Fruit fly (Drosophila melanogaster) whole organism, embryonic: ENCODE data around the gene CG43678.
A peak's percentile ranks its signal among the peaks of the same experiment; 100 is the strongest.

Experiments used
- Atf3 ChIP-seq: fragments of 200-800 bp; sonication (Bioruptor generic); optimal IDR thresholded peaks from 3 replicates; lab custom pipeline; 2016; ENCODE audit warnings: missing biosample characterization, missing genetic modification characterization
- Blimp-1 ChIP-seq: fragments of 200-800 bp; sonication (Bioruptor generic); optimal IDR thresholded peaks from 3 replicates; lab custom pipeline; 2018; ENCODE audit warnings: missing biosample characterization, missing genetic modification characterization, mild to moderate bottlenecking, moderate library complexity, missing genetic modification reagents
- CG10267 ChIP-seq: fragments of 200-800 bp; sonication (Bioruptor generic); optimal IDR thresholded peaks from 2 replicates; lab custom pipeline; 2018; ENCODE audit warnings: missing biosample characterization, mild to moderate bottlenecking, missing genetic modification characterization, moderate library complexity
- CG11247 ChIP-seq: fragments of 200-800 bp; sonication (Bioruptor generic); IDR thresholded peaks from 2 replicates; pipeline ENCODE4 v1.3.6; 2022; ENCODE audit warnings: missing biosample characterization, missing genetic modification characterization
- CG12236 ChIP-seq: fragments of 200-800 bp; sonication (Bioruptor generic); optimal IDR thresholded peaks from 2 replicates; lab custom pipeline; 2016; ENCODE audit warnings: missing biosample characterization, missing genetic modification characterization
- CG12391 ChIP-seq: fragments of 200-800 bp; sonication (Bioruptor generic); optimal IDR thresholded peaks from 3 replicates; lab custom pipeline; 2018; ENCODE audit warnings: missing biosample characterization, mild to moderate bottlenecking, missing genetic modification characterization, moderate library complexity
- CG12769 ChIP-seq: fragments of 200-800 bp; sonication (Bioruptor generic); optimal IDR thresholded peaks from 2 replicates; lab custom pipeline; 2019; ENCODE audit warnings: missing biosample characterization, mild to moderate bottlenecking, missing genetic modification characterization, moderate library complexity
- CG13424 ChIP-seq: fragments of 200-800 bp; sonication (Bioruptor generic); optimal IDR thresholded peaks from 2 replicates; lab custom pipeline; 2019; ENCODE audit warnings: missing biosample characterization, mild to moderate bottlenecking, missing genetic modification characterization, moderate library complexity
- CG14667 ChIP-seq: fragments of 200-800 bp; sonication (Bioruptor generic); IDR thresholded peaks from 2 replicates; pipeline ENCODE4 v1.3.6; 2022; ENCODE audit warnings: missing biosample characterization, missing genetic modification characterization
- CG15514 ChIP-seq: fragments of 200-800 bp; sonication (Bioruptor generic); optimal IDR thresholded peaks from 3 replicates; lab custom pipeline; 2017; ENCODE audit warnings: missing biosample characterization, missing genetic modification characterization, mild to moderate bottlenecking, moderate library complexity, missing genetic modification reagents
- CG16863 ChIP-seq: fragments of 200-800 bp; sonication (Bioruptor generic); optimal IDR thresholded peaks from 3 replicates; lab custom pipeline; 2016; ENCODE audit warnings: missing biosample characterization, missing genetic modification characterization
- CG17328 ChIP-seq: fragments of 200-800 bp; sonication (Bioruptor generic); IDR thresholded peaks from 2 replicates; pipeline ENCODE4 v1.3.6; 2022; ENCODE audit warnings: missing biosample characterization, missing genetic modification characterization
- CG17359 ChIP-seq: fragments of 200-800 bp; sonication (Bioruptor generic); optimal IDR thresholded peaks from 3 replicates; lab custom pipeline; 2018; ENCODE audit warnings: missing biosample characterization, mild to moderate bottlenecking, missing genetic modification characterization, moderate library complexity
- CG17802 ChIP-seq: fragments of 200-800 bp; sonication (Bioruptor generic); optimal IDR thresholded peaks from 2 replicates; lab custom pipeline; 2018; ENCODE audit warnings: missing biosample characterization, mild to moderate bottlenecking, missing genetic modification characterization, moderate library complexity
- CG1832 ChIP-seq: fragments of 200-800 bp; sonication (Bioruptor generic); optimal IDR thresholded peaks from 2 replicates; lab custom pipeline; 2017; ENCODE audit warnings: missing biosample characterization, mild to moderate bottlenecking, missing genetic modification characterization, inconsistent platforms
- CG2199 ChIP-seq: fragments of 200-800 bp; sonication (Bioruptor generic); IDR thresholded peaks from 3 replicates; pipeline ENCODE4 v1.3.6; 2022; ENCODE audit warnings: missing biosample characterization, missing genetic modification characterization
- CG30431 ChIP-seq: fragments of 200-800 bp; sonication (Bioruptor generic); optimal IDR thresholded peaks from 2 replicates; lab custom pipeline; 2017; ENCODE audit warnings: missing biosample characterization, missing genetic modification characterization
- CG3065 ChIP-seq: fragments of 200-800 bp; sonication (Bioruptor generic); optimal IDR thresholded peaks from 2 replicates; lab custom pipeline; 2016; ENCODE audit warnings: missing biosample characterization, missing genetic modification characterization
- CG32772 ChIP-seq: fragments of 200-800 bp; sonication (Bioruptor generic); IDR thresholded peaks from 2 replicates; pipeline ENCODE4 v1.3.6; 2022; ENCODE audit warnings: missing biosample characterization, missing genetic modification characterization
- CG34224 ChIP-seq: fragments of 200-800 bp; sonication (Bioruptor generic); IDR thresholded peaks from 3 replicates; pipeline ENCODE4 v1.3.6; 2022; ENCODE audit warnings: missing biosample characterization, missing genetic modification characterization; ENCODE audit not compliant: partially characterized antibody
- CG6254 ChIP-seq: fragments of 200-800 bp; sonication (Bioruptor generic); optimal IDR thresholded peaks from 3 replicates; lab custom pipeline; 2017; ENCODE audit warnings: mild to moderate bottlenecking, missing biosample characterization, missing genetic modification reagents, missing genetic modification characterization
- CG7839 ChIP-seq: fragments of 200-800 bp; sonication (Bioruptor generic); optimal IDR thresholded peaks from 3 replicates; lab custom pipeline; 2018; ENCODE audit warnings: missing biosample characterization, mild to moderate bottlenecking, missing genetic modification characterization, moderate library complexity
- CG8281 ChIP-seq: fragments of 200-800 bp; sonication (Bioruptor generic); optimal IDR thresholded peaks from 2 replicates; lab custom pipeline; 2018; ENCODE audit warnings: missing biosample characterization, mild to moderate bottlenecking, missing genetic modification characterization, moderate library complexity
- CG8478 ChIP-seq: fragments of >200 bp; optimal IDR thresholded peaks from 2 replicates; lab custom pipeline; 2018
- CG8924 ChIP-seq: fragments of 200-800 bp; optimal IDR thresholded peaks from 3 replicates; lab custom pipeline; 2019; ENCODE audit warnings: missing biosample characterization, mild to moderate bottlenecking, missing genetic modification characterization, moderate library complexity
- D ChIP-seq, 2 experiments: fragments of 200-800 bp in 1 of 2; fragments of >200 bp in 1 of 2; sonication (Bioruptor generic) in 1 of 2; optimal IDR thresholded peaks; 2 replicates in 1 of 2; 3 replicates in 1 of 2; lab custom pipeline; 2017; ENCODE audit warnings: mild to moderate bottlenecking in 1 of 2, missing biosample characterization in 1 of 2, missing genetic modification characterization in 1 of 2, missing genetic modification reagents in 1 of 2
- Hmr ChIP-seq: fragments of 200-800 bp; sonication (Bioruptor generic); optimal IDR thresholded peaks from 3 replicates; lab custom pipeline; 2017; ENCODE audit warnings: mild to moderate bottlenecking, missing biosample characterization, missing genetic modification reagents, missing genetic modification characterization
- MTF-1 ChIP-seq: fragments of 200-800 bp; sonication (Bioruptor generic); optimal IDR thresholded peaks from 2 replicates; lab custom pipeline; 2018; ENCODE audit warnings: missing biosample characterization, mild to moderate bottlenecking, missing genetic modification characterization, borderline replicate concordance
- Med ChIP-seq: fragments of 200-800 bp; sonication (Bioruptor generic); peaks from one replicate; lab custom pipeline; 2016; ENCODE audit warnings: missing biosample characterization, missing genetic modification characterization, mild to moderate bottlenecking, inconsistent platforms, moderate library complexity
- Mes4 ChIP-seq: fragments of 200-800 bp; sonication (Bioruptor generic); optimal IDR thresholded peaks from 2 replicates; lab custom pipeline; 2016; ENCODE audit warnings: missing biosample characterization, missing genetic modification characterization
- aop ChIP-seq: fragments of 200-800 bp; sonication (Bioruptor generic); IDR thresholded peaks from 2 replicates; pipeline ENCODE4 v1.3.6; 2022; ENCODE audit warnings: missing biosample characterization, missing genetic modification characterization
- bigmax ChIP-seq: fragments of 200-800 bp; sonication (Bioruptor generic); optimal IDR thresholded peaks from 2 replicates; lab custom pipeline; 2018; ENCODE audit warnings: missing biosample characterization, mild to moderate bottlenecking, missing genetic modification characterization
- bowl ChIP-seq: fragments of 200-800 bp; sonication (Bioruptor generic); IDR thresholded peaks from 2 replicates; pipeline ENCODE4 v1.3.6; 2022; ENCODE audit warnings: missing biosample characterization, missing genetic modification characterization
- crc ChIP-seq: fragments of 200-800 bp; sonication (Bioruptor generic); optimal IDR thresholded peaks from 2 replicates; lab custom pipeline; 2016; ENCODE audit warnings: missing biosample characterization, missing genetic modification characterization
- dati ChIP-seq: fragments of 200-800 bp; sonication (Bioruptor generic); IDR thresholded peaks from 2 replicates; pipeline ENCODE4 v1.3.6; 2022; ENCODE audit warnings: missing biosample characterization, missing genetic modification characterization
- dmrt99B ChIP-seq: fragments of 200-800 bp; sonication (Bioruptor generic); optimal IDR thresholded peaks from 2 replicates; lab custom pipeline; 2018; ENCODE audit warnings: missing biosample characterization, mild to moderate bottlenecking, missing genetic modification characterization, moderate library complexity
- eve ChIP-seq, 2 experiments: fragments of >200 bp; optimal IDR thresholded peaks; 2 replicates each; lab custom pipeline; 2017; ENCODE audit warnings: missing biosample characterization in 2 of 2, missing genetic modification characterization in 2 of 2
- fd102C ChIP-seq: fragments of 200-800 bp; sonication (Bioruptor generic); optimal IDR thresholded peaks from 2 replicates; lab custom pipeline; 2018; ENCODE audit warnings: missing biosample characterization, mild to moderate bottlenecking, missing genetic modification characterization, moderate library complexity
- fd96Cb ChIP-seq: fragments of 200-800 bp; sonication (Bioruptor generic); optimal IDR thresholded peaks from 2 replicates; lab custom pipeline; 2018; ENCODE audit warnings: missing biosample characterization, mild to moderate bottlenecking, missing genetic modification characterization, moderate library complexity
- gcm ChIP-seq: fragments of 200-800 bp; sonication (Bioruptor generic); optimal IDR thresholded peaks from 2 replicates; lab custom pipeline; 2019; ENCODE audit warnings: missing biosample characterization, mild to moderate bottlenecking, missing genetic modification characterization, moderate library complexity
- gem ChIP-seq: fragments of 200-800 bp; sonication (Bioruptor generic); optimal IDR thresholded peaks from 2 replicates; lab custom pipeline; 2019; ENCODE audit warnings: missing biosample characterization, mild to moderate bottlenecking, missing genetic modification characterization, moderate library complexity
- inv ChIP-seq: fragments of 200-800 bp; sonication (Bioruptor generic); IDR thresholded peaks from 2 replicates; pipeline ENCODE4 v1.3.6; 2022; ENCODE audit warnings: missing biosample characterization, missing genetic modification characterization; ENCODE audit not compliant: partially characterized antibody
- mam ChIP-seq: fragments of 200-800 bp; sonication (Bioruptor generic); optimal IDR thresholded peaks from 3 replicates; lab custom pipeline; 2016; ENCODE audit warnings: missing biosample characterization, missing genetic modification characterization
- pb ChIP-seq: fragments of 200-800 bp; sonication (Bioruptor generic); optimal IDR thresholded peaks from 3 replicates; lab custom pipeline; 2016; ENCODE audit warnings: missing biosample characterization, missing genetic modification characterization
- pho ChIP-seq: fragments of 200-800 bp; sonication (Bioruptor generic); optimal IDR thresholded peaks from 2 replicates; lab custom pipeline; 2016; ENCODE audit warnings: missing biosample characterization, missing genetic modification characterization
- pita ChIP-seq: fragments of 200-800 bp; sonication (Bioruptor generic); optimal IDR thresholded peaks from 2 replicates; lab custom pipeline; 2017; ENCODE audit warnings: missing biosample characterization, mild to moderate bottlenecking, missing genetic modification characterization
- sens ChIP-seq: fragments of 200-800 bp; sonication (Bioruptor generic); peaks from one replicate; lab custom pipeline; 2016; ENCODE audit warnings: missing biosample characterization, missing genetic modification characterization
- sens-2 ChIP-seq: fragments of 200-800 bp; sonication (Bioruptor generic); IDR thresholded peaks from 2 replicates; pipeline ENCODE4 v1.3.6; 2022; ENCODE audit warnings: missing biosample characterization, missing genetic modification characterization
- sima ChIP-seq: fragments of 200-800 bp; sonication (Bioruptor generic); optimal IDR thresholded peaks from 2 replicates; lab custom pipeline; 2016; ENCODE audit warnings: missing biosample characterization, missing genetic modification characterization
- toy ChIP-seq: fragments of 200-800 bp; sonication (Bioruptor generic); IDR thresholded peaks from 2 replicates; pipeline ENCODE4 v1.3.6; 2022; ENCODE audit warnings: missing biosample characterization, missing genetic modification characterization

Gene CG43678

DNA sequence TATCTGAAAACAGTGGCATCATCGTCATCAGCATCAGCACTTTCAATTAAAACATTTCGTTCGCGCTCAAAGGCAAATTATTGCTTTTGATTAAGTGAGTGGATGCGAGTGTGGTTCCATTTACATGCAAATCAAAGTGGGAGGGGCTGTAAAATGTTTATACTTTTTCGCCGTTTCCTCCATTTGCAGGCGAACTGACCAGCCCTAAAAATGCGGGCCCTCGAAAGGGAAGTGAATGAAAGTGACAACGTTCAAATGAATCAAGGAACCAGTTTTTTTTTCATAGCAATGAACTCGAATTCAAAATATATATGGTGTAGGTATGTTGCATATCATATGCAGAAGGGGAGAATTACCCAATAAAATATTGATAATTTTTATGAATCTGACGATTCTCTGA, 38.7 kb downstream of the CG43678 start:
- TF ChIP-seq CG30431 (GFP tag; lab: Kevin White, UChicago) (no peak), sens (GFP tag; lab: Kevin White, UChicago) (no peak), Atf3 (no peak), CG14667 (GFP tag; lab: Robert Waterston, UW) (no peak), gcm (peak; percentile 66), CG3065 (GFP tag; lab: Kevin White, UChicago) (no peak), mam (GFP tag; lab: Kevin White, UChicago) (no peak), Blimp-1 (GFP tag; lab: Kevin White, UChicago) (peak; percentile 81), CG2199 (GFP tag; lab: Robert Waterston, UW) (peak; percentile 17; the same call in 2 of the 3 replicates), CG8281 (no peak), dati (GFP tag; lab: Robert Waterston, UW) (no peak), CG12236 (GFP tag; lab: Kevin White, UChicago) (no peak), CG8478 (lab: Kevin White, UChicago) (no peak), CG1832 (GFP tag; lab: Kevin White, UChicago) (no peak), CG10267 (no peak), CG15514 (GFP tag; lab: Kevin White, UChicago) (peak; percentile 16), D (optimal IDR thresholded peaks at IDR 0.05; lab: Kevin White, UChicago) (no peak), D (GFP tag; optimal IDR thresholded peaks at IDR 0.05; lab: Kevin White, UChicago) (no peak), CG34224 (GFP tag; lab: Robert Waterston, UW) (no peak), bowl (GFP tag; lab: Robert Waterston, UW) (no peak), eve (GFP tag; optimal IDR thresholded peaks at IDR 0.05; lab: Kevin White, UChicago) (peak in 1 of 2 experiments; percentile 20), CG17328 (GFP tag; lab: Robert Waterston, UW) (no peak), aop (GFP tag; lab: Robert Waterston, UW) (no peak), sens-2 (GFP tag; lab: Robert Waterston, UW) (no peak)

- no peak for TF ChIP-seq CG12769 (tag; lab: Kevin White, UChicago)
- peak; percentile 19 for TF ChIP-seq dmrt99B
- TF ChIP-seq Med = no peak
- TF ChIP-seq CG12236 (GFP tag; lab: Kevin White, UChicago) = no peak
- no peak for TF ChIP-seq toy (GFP tag; lab: Robert Waterston, UW)
- TF ChIP-seq CG8924 (tag; lab: Kevin White, UChicago) = no peak
- TF ChIP-seq CG17802 (tag; lab: Kevin White, UChicago) = no peak
- no peak for TF ChIP-seq crc (GFP tag; lab: Kevin White, UChicago)
- TF ChIP-seq Hmr = no peak
- TF ChIP-seq bigmax (GFP tag; lab: Kevin White, UChicago) = no peak
- no peak for TF ChIP-seq MTF-1
- peak; percentile 37 for TF ChIP-seq gem (tag; lab: Kevin White, UChicago)
- no peak for TF ChIP-seq pita (GFP tag; lab: Kevin White, UChicago)
- TF ChIP-seq fd96Cb = no peak
- peak; percentile 6 for TF ChIP-seq CG12391
- TF ChIP-seq pb (GFP tag; lab: Kevin White, UChicago) = no peak
- TF ChIP-seq CG13424 = peak; percentile 11
- TF ChIP-seq sima = no peak
- no peak for TF ChIP-seq CG11247
- no peak for TF ChIP-seq CG6254 (GFP tag; lab: Kevin White, UChicago)
- no peak for TF ChIP-seq Mes4 (GFP tag; lab: Kevin White, UChicago)
- TF ChIP-seq CG16863 (GFP tag; lab: Kevin White, UChicago) = no peak
- TF ChIP-seq pho (GFP tag; lab: Kevin White, UChicago) = no peak
- TF ChIP-seq CG32772 (GFP tag; lab: Robert Waterston, UW) = peak; percentile 9; the same call in 1 of the 2 replicates
- peak; percentile 4 for TF ChIP-seq CG7839 (tag; lab: Kevin White, UChicago)
- TF ChIP-seq CG17359 = peak; percentile 26
- no peak for TF ChIP-seq inv (GFP tag; lab: Robert Waterston, UW)
- TF ChIP-seq CG8281 = no peak
- no peak for TF ChIP-seq fd102C (GFP tag; lab: Kevin White, UChicago)
Observed at dm6 chr3L:15009681-15010080, 39.6 kb downstream of the CG43678 start.
